Fruit fly (Drosophila melanogaster): Measurements from ENCODE around the gene Tet.

Gene Tet

dm6 chr3L:2850966-2851365 is 28.0 kb downstream of the Tet start:
- TF ChIP-seq psq (GFP tag; optimal IDR thresholded peaks at IDR 0.05) (peak; percentile 59), brk (GFP tag; optimal IDR thresholded peaks at IDR 0.05) (peak; percentile 55), Dfd (GFP tag; optimal IDR thresholded peaks at IDR 0.05) (no peak), tai (GFP tag; optimal IDR thresholded peaks at IDR 0.05) (no peak), jim (GFP tag; optimal IDR thresholded peaks at IDR 0.05) (no peak), CG32264 (GFP tag; optimal IDR thresholded peaks at IDR 0.05) (peak; percentile 15), dl (GFP tag; optimal IDR thresholded peaks at IDR 0.05; ENCODE audit: insufficient read depth in 1 of 2, partially characterized antibody in 2 of 2) (no peak), rgr (GFP tag; optimal IDR thresholded peaks at IDR 0.05) (peak; percentile 68), HLH106 (tag; optimal IDR thresholded peaks at IDR 0.05) (peak; percentile 61), usp (GFP tag; optimal IDR thresholded peaks at IDR 0.05) (no peak), Hr78 (GFP tag; optimal IDR thresholded peaks at IDR 0.05) (no peak), Hr83 (GFP tag; optimal IDR thresholded peaks at IDR 0.05; ENCODE audit: poor library complexity, severe bottlenecking) (peak; percentile 30), N (GFP tag; optimal IDR thresholded peaks at IDR 0.05) (no peak), sage (GFP tag; optimal IDR thresholded peaks at IDR 0.05) (no peak), Mio (GFP tag; optimal IDR thresholded peaks at IDR 0.05) (no peak), Vsx2 (GFP tag; optimal IDR thresholded peaks at IDR 0.05; ENCODE audit: partially characterized antibody) (no peak), dsf (GFP tag; optimal IDR thresholded peaks at IDR 0.05; ENCODE audit: borderline replicate concordance) (no peak), GATAd (GFP tag; optimal IDR thresholded peaks at IDR 0.05) (no peak), pan (optimal IDR thresholded peaks at IDR 0.05) (no peak), CrebA (GFP tag; optimal IDR thresholded peaks at IDR 0.05; ENCODE audit: borderline replicate concordance) (no peak), sv (GFP tag; optimal IDR thresholded peaks at IDR 0.05) (no peak), Jra (GFP tag; optimal IDR thresholded peaks at IDR 0.05) (peak; percentile 47), woc (GFP tag; optimal IDR thresholded peaks at IDR 0.05) (peak; percentile 50), br (GFP tag; optimal IDR thresholded peaks at IDR 0.05) (peak; percentile 73), fru (GFP tag; optimal IDR thresholded peaks at IDR 0.05) (peak; percentile 75), dmrt93B (GFP tag; optimal IDR thresholded peaks at IDR 0.05) (peak; percentile 12), Abd-B (GFP tag; optimal IDR thresholded peaks at IDR 0.05) (no peak), h (GFP tag; optimal IDR thresholded peaks at IDR 0.05) (peak; percentile 80), foxo (GFP tag; optimal IDR thresholded peaks at IDR 0.05) (peak in 1 of 2 experiments; percentile 78), Rel (GFP tag; optimal IDR thresholded peaks at IDR 0.05) (peak; percentile 45), Rel (tag; optimal IDR thresholded peaks at IDR 0.05) (no peak), Hnf4 (GFP tag; optimal IDR thresholded peaks at IDR 0.05) (peak; percentile 64), Sp1 (GFP tag; optimal IDR thresholded peaks at IDR 0.05) (peak; percentile 61), lola (GFP tag; optimal IDR thresholded peaks at IDR 0.05) (no peak), Dif (GFP tag; optimal IDR thresholded peaks at IDR 0.05; ENCODE audit: partially characterized antibody) (no peak), OdsH (GFP tag; optimal IDR thresholded peaks at IDR 0.05) (peak; percentile 70), CG9705 (GFP tag; optimal IDR thresholded peaks at IDR 0.05) (peak; percentile 13), ey (GFP tag; optimal IDR thresholded peaks at IDR 0.05) (peak; percentile 76), Myc (optimal IDR thresholded peaks at IDR 0.05) (no peak)

DNA sequence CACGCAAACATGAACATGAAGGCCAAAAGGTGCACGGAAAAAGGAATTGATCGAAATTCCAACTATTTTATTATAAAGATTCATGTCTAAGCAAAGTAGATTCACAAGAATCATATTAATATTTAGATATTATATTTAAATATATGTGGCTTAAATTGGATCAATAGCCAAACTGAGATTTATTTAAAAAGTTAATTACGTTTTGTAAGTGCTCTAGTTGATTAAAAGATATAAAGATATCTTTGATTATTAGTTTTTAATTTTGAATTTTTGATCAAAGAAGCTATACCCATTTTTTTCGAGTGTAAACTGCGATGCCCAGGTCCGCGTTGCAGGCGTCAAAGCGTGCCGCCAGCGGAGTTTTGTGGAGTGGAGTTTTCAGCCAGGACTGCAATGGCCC is 30.0 kb downstream of the Tet start:
- TF ChIP-seq ey (GFP tag; optimal IDR thresholded peaks at IDR 0.05) (no peak), foxo (GFP tag; optimal IDR thresholded peaks at IDR 0.05) (peak in 1 of 2 experiments; percentile 4), usp (GFP tag; optimal IDR thresholded peaks at IDR 0.05) (no peak), br (GFP tag; optimal IDR thresholded peaks at IDR 0.05) (no peak), Sp1 (GFP tag; optimal IDR thresholded peaks at IDR 0.05) (peak; percentile 34), OdsH (GFP tag; optimal IDR thresholded peaks at IDR 0.05) (no peak), brk (GFP tag; optimal IDR thresholded peaks at IDR 0.05) (no peak), sv (GFP tag; optimal IDR thresholded peaks at IDR 0.05) (no peak), N (GFP tag; optimal IDR thresholded peaks at IDR 0.05) (no peak), HLH106 (tag; optimal IDR thresholded peaks at IDR 0.05) (peak; percentile 44), Abd-B (GFP tag; optimal IDR thresholded peaks at IDR 0.05) (no peak), jim (GFP tag; optimal IDR thresholded peaks at IDR 0.05) (no peak), fru (GFP tag; optimal IDR thresholded peaks at IDR 0.05) (no peak), dsf (GFP tag; optimal IDR thresholded peaks at IDR 0.05; ENCODE audit: borderline replicate concordance) (no peak), Jra (GFP tag; optimal IDR thresholded peaks at IDR 0.05) (no peak), Myc (optimal IDR thresholded peaks at IDR 0.05) (no peak), Hnf4 (GFP tag; optimal IDR thresholded peaks at IDR 0.05) (no peak), Rel (GFP tag; optimal IDR thresholded peaks at IDR 0.05) (no peak), Rel (tag; optimal IDR thresholded peaks at IDR 0.05) (no peak), Dif (GFP tag; optimal IDR thresholded peaks at IDR 0.05; ENCODE audit: partially characterized antibody) (no peak), CrebA (GFP tag; optimal IDR thresholded peaks at IDR 0.05; ENCODE audit: borderline replicate concordance) (no peak)

Data from whole organism, wandering third instar larva.